Fruit fly (Drosophila melanogaster): ENCODE measurements around the gene CG13733.

DNA sequence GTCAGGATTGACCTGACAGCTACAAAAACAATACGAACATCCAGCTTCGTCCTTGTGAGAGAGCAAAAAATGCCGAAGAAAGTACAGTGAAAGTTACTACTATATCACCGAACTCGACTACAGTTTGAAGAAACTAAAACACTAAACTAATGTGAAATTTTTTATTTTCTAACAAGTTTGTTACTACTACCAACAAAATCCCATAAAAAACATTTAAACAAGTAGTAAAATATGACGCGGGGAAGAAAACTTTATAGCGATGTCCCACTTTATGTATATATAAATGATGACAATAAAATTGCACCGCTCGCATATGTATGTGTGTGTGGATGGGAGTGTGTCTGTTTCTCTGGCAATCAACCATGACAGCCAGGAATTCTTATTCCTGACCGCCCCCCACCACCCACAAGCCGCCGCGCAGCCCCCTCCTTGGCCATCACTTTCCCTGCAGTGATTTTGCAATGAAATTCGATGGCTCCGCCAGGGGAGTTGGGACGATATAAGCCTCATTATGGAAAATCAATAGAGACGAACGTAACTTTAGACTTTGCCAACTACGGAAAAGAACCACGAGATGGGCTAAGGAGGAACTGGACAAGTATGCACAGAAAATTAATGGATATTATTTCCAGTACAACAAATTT is 17.2 kb downstream of the CG13733 start:
- no peak for TF ChIP-seq usp (GFP tag; optimal IDR thresholded peaks at IDR 0.05)
- TF ChIP-seq EcR (GFP tag; optimal IDR thresholded peaks at IDR 0.05), result no peak
